Worm (Caenorhabditis elegans): ENCODE measurements around the gene C14H10.2.

C14H10.2 gene

DNA sequence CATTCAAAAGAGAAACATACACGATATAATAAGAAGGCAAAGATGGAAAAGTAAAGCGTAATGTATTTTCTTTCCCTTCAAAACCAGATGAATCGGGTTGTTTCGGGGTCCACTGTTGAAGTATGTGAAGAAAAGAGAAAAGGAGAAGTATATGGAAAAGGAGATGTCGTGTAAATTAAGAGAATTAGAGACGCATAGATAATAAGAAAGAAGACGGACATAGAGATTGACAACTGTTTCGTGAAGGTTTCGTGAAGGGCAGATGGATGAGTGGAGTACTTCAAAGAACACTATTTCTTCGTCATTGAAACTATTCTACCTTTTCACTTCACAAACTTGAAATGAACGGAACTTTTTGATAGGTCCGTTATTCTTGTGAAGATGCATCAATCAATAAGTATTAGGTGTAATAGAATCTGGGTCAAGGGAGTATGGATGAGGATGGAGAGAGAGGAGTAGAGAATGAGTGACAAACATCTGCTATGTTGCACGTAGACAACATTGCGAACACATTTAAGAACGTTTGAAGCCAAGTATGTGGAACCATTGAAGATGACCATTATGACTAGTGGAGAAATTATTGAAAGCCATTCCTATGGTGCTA, 14.4 kb downstream of the C14H10.2 start (continued):
- no peak for TF ChIP-seq nhr-84 (tag; optimal IDR thresholded peaks at IDR 0.05)
- TF ChIP-seq unc-98 (GFP tag; IDR thresholded peaks at IDR 0.05): no peak
- no peak for TF ChIP-seq mef-2 (tag; optimal IDR thresholded peaks at IDR 0.05)
- peak; percentile 82 for TF ChIP-seq blmp-1 (tag; optimal IDR thresholded peaks at IDR 0.05)
- no peak for TF ChIP-seq F16B12.6 (tag; optimal IDR thresholded peaks at IDR 0.05)
- TF ChIP-seq C16A3.4 (tag; optimal IDR thresholded peaks at IDR 0.05): peak; percentile 27
- peak in 1 of 2 experiments; percentile 34 for TF ChIP-seq lin-35 (GFP tag; optimal IDR thresholded peaks at IDR 0.05)
- no peak for TF ChIP-seq ztf-11 (tag; optimal IDR thresholded peaks at IDR 0.05)

DNA sequence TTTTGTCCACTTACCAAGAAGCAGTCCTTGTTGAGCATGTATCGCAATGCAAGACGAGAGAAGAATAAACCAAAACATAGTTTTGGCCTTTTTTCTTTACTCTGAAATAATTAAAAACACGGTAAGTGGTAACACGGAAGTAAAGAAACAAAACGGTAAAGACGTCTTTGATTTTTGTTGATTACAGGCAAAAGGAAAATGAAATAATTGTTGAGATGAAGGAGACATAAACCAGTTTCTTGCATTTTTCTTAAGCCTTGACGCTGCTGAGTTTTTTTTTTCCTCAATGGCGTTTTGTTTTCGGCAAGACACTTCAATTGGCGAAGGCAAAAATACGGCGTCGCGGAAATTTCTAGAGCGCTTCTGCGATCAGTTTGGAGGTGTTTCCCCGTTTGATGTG, 15.8 kb downstream of the C14H10.2 start, which contains the start of gene zipt-13:
Gene zipt-13, minus strand, starts transcription at position 101 of the 400 bp plus-strand sequence.
- TF ChIP-seq aha-1 (tag; optimal IDR thresholded peaks at IDR 0.05): no peak
- TF ChIP-seq nhr-85 (tag): peak; percentile 82
- no peak for TF ChIP-seq fkh-8 (tag; optimal IDR thresholded peaks at IDR 0.05)
- TF ChIP-seq nhr-47 (tag; optimal IDR thresholded peaks at IDR 0.05): no peak
- TF ChIP-seq mdl-1 (tag; optimal IDR thresholded peaks at IDR 0.05): no peak
- TF ChIP-seq blmp-1 (tag; optimal IDR thresholded peaks at IDR 0.05): peak; percentile 32
- no peak for TF ChIP-seq sptf-1 (tag; optimal IDR thresholded peaks at IDR 0.05)
- TF ChIP-seq zag-1 (tag; optimal IDR thresholded peaks at IDR 0.05): no peak
- no peak for TF ChIP-seq fos-1 (tag; optimal IDR thresholded peaks at IDR 0.05)
- no peak for TF ChIP-seq zip-4 (GFP tag; optimal IDR thresholded peaks at IDR 0.05)
- peak; percentile 13 for TF ChIP-seq lin-14 (GFP tag; optimal IDR thresholded peaks at IDR 0.05)

DNA sequence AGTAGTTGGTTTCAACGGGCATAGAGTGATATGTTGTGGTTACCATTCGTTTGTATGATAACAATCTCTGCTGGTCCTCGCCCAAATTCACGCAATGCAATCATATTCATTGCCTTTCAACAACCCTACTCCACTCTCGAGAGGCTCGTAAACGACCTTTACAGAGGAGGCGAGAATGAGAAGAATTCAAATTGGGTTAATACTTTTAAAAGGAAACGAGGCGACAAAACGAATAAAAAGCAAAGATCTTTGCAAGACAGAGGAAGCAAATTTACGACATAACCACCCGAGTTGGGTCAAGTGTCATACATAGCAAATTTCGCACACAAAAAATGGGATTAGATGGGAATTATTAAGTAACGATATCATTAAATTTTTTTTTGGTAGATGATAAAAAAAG, 20.3 kb downstream of the C14H10.2 start:
- TF ChIP-seq ama-1 (optimal IDR thresholded peaks at IDR 0.05) (no peak), blmp-1 (tag; optimal IDR thresholded peaks at IDR 0.05) (peak; percentile 29), fos-1 (tag; optimal IDR thresholded peaks at IDR 0.05) (no peak), efl-1 (optimal IDR thresholded peaks at IDR 0.05) (no peak), efl-1 (GFP tag; optimal IDR thresholded peaks at IDR 0.05 in 1 of 2) (peak in 1 of 2 experiments; percentile 5), C04F5.9 (tag; optimal IDR thresholded peaks at IDR 0.05) (no peak), irx-1 (tag; optimal IDR thresholded peaks at IDR 0.05) (no peak), lin-14 (GFP tag; optimal IDR thresholded peaks at IDR 0.05) (peak; percentile 13), mep-1 (tag; optimal IDR thresholded peaks at IDR 0.05) (no peak), jun-1 (tag; optimal IDR thresholded peaks at IDR 0.05) (no peak)

DNA sequence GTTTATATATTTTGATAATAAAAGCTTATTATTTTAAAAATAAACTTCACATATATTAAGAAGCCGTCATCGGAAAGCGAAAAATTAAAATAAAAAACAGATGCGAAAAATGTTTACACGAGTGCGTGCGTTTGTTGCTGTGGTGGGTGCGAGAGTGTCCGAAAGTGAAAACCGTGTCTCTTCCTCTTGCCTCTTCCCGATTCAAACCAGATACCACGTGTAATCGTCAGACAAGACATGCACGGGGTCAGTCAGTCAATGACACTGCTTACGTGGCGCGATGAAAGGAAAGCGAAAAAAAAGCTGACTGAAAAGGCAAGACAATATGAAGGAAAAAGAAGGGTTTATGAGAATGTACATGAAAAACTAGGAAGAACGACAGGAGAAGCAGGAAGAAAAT, 21.8 kb downstream of the C14H10.2 start:
- TF ChIP-seq pax-3 (tag; optimal IDR thresholded peaks at IDR 0.05): no peak
- no peak for TF ChIP-seq grh-1 (GFP tag; IDR thresholded peaks at IDR 0.05)
- no peak for TF ChIP-seq ceh-82 (tag; optimal IDR thresholded peaks at IDR 0.05)
- peak; percentile 34 for TF ChIP-seq snu-23 (GFP tag; optimal IDR thresholded peaks at IDR 0.05)
- peak; percentile 79 for TF ChIP-seq dsc-1 (tag; optimal IDR thresholded peaks at IDR 0.05)
- peak in 1 of 2 experiments; percentile 26 for TF ChIP-seq lin-35 (GFP tag; optimal IDR thresholded peaks at IDR 0.05)
- TF ChIP-seq mep-1 (tag; optimal IDR thresholded peaks at IDR 0.05): peak; percentile 41
- peak; percentile 5 for TF ChIP-seq nhr-71 (tag; optimal IDR thresholded peaks at IDR 0.05)
- TF ChIP-seq nhr-85 (tag): peak; percentile 69
- TF ChIP-seq elt-3 (tag; optimal IDR thresholded peaks at IDR 0.05): peak in 1 of 6 experiments; percentile 18
- peak; percentile 1 for TF ChIP-seq nhr-20 (tag; optimal IDR thresholded peaks at IDR 0.05)
- TF ChIP-seq lin-14 (GFP tag; optimal IDR thresholded peaks at IDR 0.05): peak; percentile 71
- peak in 1 of 2 experiments; percentile 63 for TF ChIP-seq mdl-1 (tag; optimal IDR thresholded peaks at IDR 0.05)
- TF ChIP-seq blmp-1 (tag; optimal IDR thresholded peaks at IDR 0.05): peak; percentile 99

DNA sequence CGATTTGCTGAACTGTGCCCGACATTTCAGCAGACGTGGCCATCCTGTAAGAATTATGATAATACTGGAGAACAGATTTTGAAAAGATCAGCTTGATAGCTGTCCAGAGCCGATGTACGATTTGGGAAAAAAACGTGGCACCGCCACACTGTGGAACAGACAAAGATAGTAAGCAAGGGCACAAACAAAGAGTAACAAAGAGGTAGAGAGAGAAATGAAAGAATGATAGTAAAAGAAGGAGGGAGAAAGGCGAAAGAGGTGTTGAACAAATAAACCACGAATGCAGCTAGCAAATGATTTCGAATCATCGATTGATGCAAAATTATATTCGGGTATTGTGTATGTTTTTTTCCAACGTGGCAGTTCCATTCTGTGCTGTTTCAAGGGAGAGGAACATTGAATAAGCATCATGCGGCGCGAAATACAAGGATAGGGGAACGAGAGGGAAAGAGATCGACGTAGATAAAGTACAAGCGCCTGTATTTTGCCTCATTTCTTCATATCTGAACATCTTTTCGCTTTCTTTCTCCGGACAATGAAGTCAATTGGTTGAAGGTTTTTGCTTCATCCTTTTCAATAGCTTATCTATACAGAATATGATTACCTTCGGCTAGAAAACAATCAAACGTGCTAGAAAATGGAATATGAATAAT, 24.5 kb downstream of the C14H10.2 start, which contains the start of gene C14H10.3:
Gene C14H10.3, minus strand, starts transcription at position 44 of the 653 bp plus-strand sequence.
- TF ChIP-seq hlh-17 (GFP tag; optimal IDR thresholded peaks at IDR 0.05; ENCODE audit: borderline replicate concordance) (no peak), tlp-1 (tag; optimal IDR thresholded peaks at IDR 0.05) (no peak), Y116A8C.19 (tag; optimal IDR thresholded peaks at IDR 0.05; ENCODE audit: borderline replicate concordance) (no peak), pqm-1 (tag; optimal IDR thresholded peaks at IDR 0.05) (no peak), nhr-71 (tag; optimal IDR thresholded peaks at IDR 0.05) (no peak), nhr-84 (tag; optimal IDR thresholded peaks at IDR 0.05) (no peak), nhr-85 (tag) (no peak), unc-30 (tag; optimal IDR thresholded peaks at IDR 0.05) (no peak), blmp-1 (tag; optimal IDR thresholded peaks at IDR 0.05) (peak; percentile 83), lin-14 (GFP tag; optimal IDR thresholded peaks at IDR 0.05) (peak; percentile 5), ceh-90 (tag; optimal IDR thresholded peaks at IDR 0.05) (no peak), nhr-12 (tag; optimal IDR thresholded peaks at IDR 0.05) (no peak), lsy-2 (tag; optimal IDR thresholded peaks at IDR 0.05) (no peak), zip-4 (GFP tag; optimal IDR thresholded peaks at IDR 0.05) (no peak), pag-3 (tag; optimal IDR thresholded peaks at IDR 0.05; ENCODE audit: borderline replicate concordance, insufficient read depth) (no peak), pax-3 (tag; optimal IDR thresholded peaks at IDR 0.05) (no peak)
